Fruit fly (Drosophila melanogaster): Measurements from ENCODE around the gene Dph5.

DNA sequence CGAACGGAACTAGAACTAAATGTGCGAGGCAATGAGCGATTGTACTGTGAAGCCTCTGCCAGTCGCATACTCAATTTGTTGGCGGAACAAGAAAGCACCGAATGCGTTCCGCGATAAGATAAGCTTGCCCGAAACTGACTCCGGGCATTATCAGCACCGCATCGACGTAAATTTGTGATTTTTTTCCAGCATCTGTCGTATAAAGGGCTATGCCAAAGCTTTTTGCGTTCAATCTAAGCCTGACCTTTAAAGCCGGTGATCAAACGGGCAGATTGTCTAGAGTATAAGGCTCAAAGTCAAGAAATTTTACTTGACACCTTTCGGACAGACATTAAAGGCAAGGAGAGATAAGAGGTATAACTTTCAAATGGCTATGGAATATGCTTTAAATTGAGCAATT lies 37.0 kb downstream of the Dph5 start:
- TF ChIP-seq insv (optimal IDR thresholded peaks at IDR 0.05): no peak
- no peak for TF ChIP-seq psq (optimal IDR thresholded peaks at IDR 0.05)
- no peak for TF ChIP-seq h (optimal IDR thresholded peaks at IDR 0.05)
- TF ChIP-seq Myc (optimal IDR thresholded peaks at IDR 0.05): no peak
- TF ChIP-seq Sin3A (optimal IDR thresholded peaks at IDR 0.05): no peak
